Fruit fly (Drosophila melanogaster) whole organism, wandering third instar larva: ENCODE results near the gene Gdap1.

Experiments used
- CG9705 ChIP-seq: fragments of 200-800 bp; sonication (Bioruptor generic); optimal IDR thresholded peaks from 2 replicates; lab custom pipeline; 2018; ENCODE audit warnings: missing biosample characterization, mild to moderate bottlenecking, missing genetic modification characterization
- Myc ChIP-seq: fragments of >200 bp; optimal IDR thresholded peaks from 2 replicates; lab custom pipeline; 2017
- OdsH ChIP-seq: fragments of 200-800 bp; sonication (Bioruptor generic); optimal IDR thresholded peaks from 2 replicates; lab custom pipeline; 2016; ENCODE audit warnings: missing biosample characterization, mild to moderate bottlenecking, missing genetic modification characterization
- brk ChIP-seq: fragments of 200-800 bp; sonication (Bioruptor generic); optimal IDR thresholded peaks from 2 replicates; lab custom pipeline; 2016; ENCODE audit warnings: missing biosample characterization, mild to moderate bottlenecking, missing genetic modification characterization
- foxo ChIP-seq, 2 experiments: fragments of 200-800 bp; sonication (Bioruptor generic); optimal IDR thresholded peaks; 2 replicates in 1 of 2; 3 replicates in 1 of 2; lab custom pipeline; 2016 to 2017; ENCODE audit warnings: missing biosample characterization in 2 of 2, missing genetic modification characterization in 2 of 2
- fru ChIP-seq: fragments of 200-800 bp; sonication (Bioruptor generic); optimal IDR thresholded peaks from 3 replicates; lab custom pipeline; 2016; ENCODE audit warnings: missing biosample characterization, mild to moderate bottlenecking, missing genetic modification characterization
- h ChIP-seq: fragments of 200-800 bp; sonication (Bioruptor generic); optimal IDR thresholded peaks from 3 replicates; lab custom pipeline; 2016; ENCODE audit warnings: missing biosample characterization, mild to moderate bottlenecking, missing genetic modification characterization
- psq ChIP-seq: fragments of 200-800 bp; sonication (Bioruptor generic); optimal IDR thresholded peaks from 3 replicates; lab custom pipeline; 2017; ENCODE audit warnings: missing biosample characterization, mild to moderate bottlenecking, missing genetic modification characterization, moderate library complexity
- tai ChIP-seq: sonication (Bioruptor generic); optimal IDR thresholded peaks from 2 replicates; lab custom pipeline; 2016; ENCODE audit warnings: missing biosample characterization, missing genetic modification characterization

DNA sequence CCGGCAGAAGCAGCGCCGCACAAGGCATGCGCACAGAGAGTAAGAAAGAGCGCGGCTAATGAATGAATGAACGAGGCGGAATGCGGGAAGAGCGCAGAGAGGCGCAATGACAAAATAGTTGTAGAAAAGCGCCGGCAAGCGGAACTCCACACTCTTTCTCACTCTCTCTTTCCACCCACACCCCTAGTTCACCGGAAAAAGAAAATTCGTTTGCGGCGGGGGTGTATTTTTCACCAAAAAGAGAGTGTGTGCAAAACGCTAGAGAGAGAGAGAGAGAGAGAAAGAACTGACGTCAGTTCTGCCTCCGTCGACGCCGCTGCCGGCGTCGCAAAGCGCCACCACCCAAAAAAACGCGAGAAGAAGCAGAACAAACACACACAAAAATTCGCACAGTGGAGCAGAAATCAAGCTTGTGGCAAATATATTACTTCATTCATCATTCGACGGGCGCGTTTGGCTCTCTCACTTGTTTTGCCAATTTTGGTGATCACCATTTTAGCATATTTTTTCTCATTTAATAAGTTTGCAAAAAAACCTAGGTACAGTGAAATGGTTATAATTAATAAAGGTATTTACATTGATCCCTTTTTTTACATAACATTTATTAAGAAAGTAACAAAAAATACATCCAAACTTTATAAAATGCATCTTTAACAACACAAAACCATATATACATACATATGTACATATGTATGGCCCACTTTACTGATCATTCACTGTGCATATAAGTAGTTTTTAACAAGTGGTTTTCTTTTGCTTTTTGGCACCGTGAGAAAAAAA is 43.3 kb downstream of the Gdap1 start:
- TF ChIP-seq psq (GFP tag; lab: Kevin White, UChicago): peak; percentile 52
- TF ChIP-seq CG9705 (GFP tag; lab: Kevin White, UChicago): no peak
- peak; percentile 22 for TF ChIP-seq h
- peak; percentile 24 for TF ChIP-seq OdsH
- TF ChIP-seq foxo (GFP tag; optimal IDR thresholded peaks at IDR 0.05; lab: Kevin White, UChicago): peak in 1 of 2 experiments; percentile 42
- TF ChIP-seq tai (GFP tag; lab: Kevin White, UChicago): peak; percentile 13
- TF ChIP-seq Myc: no peak
- peak; percentile 27 for TF ChIP-seq fru (GFP tag; lab: Kevin White, UChicago)
- no peak for TF ChIP-seq brk (GFP tag; lab: Kevin White, UChicago)
